Worm (Caenorhabditis elegans) whole organism, mixed stage, embryonic: Measurements from ENCODE around the gene C23F12.9.
A peak's percentile ranks its signal among the peaks of the same experiment; 100 is the strongest.

Experiments used
- M03D4.4 ChIP-seq: sonication (generic microtip); optimal IDR thresholded peaks from 2 replicates; lab custom pipeline; 2017; ENCODE audit warnings: mild to moderate bottlenecking, missing genetic modification characterization, missing compliant biosample characterization
- bed-3 ChIP-seq: fragments of 200-800 bp; sonication (Bioruptor generic); optimal IDR thresholded peaks from 3 replicates; lab custom pipeline; 2018; ENCODE audit warnings: mild to moderate bottlenecking, missing genetic modification characterization, moderate library complexity, missing compliant biosample characterization
- blmp-1 ChIP-seq: fragments of 150-350 bp; optimal IDR thresholded peaks from 2 replicates; lab custom pipeline; 2014; ENCODE audit warnings: missing biosample characterization, missing genetic modification characterization
- ceh-39 ChIP-seq: fragments of 150-350 bp; optimal IDR thresholded peaks from 2 replicates; lab custom pipeline; 2014; ENCODE audit warnings: missing biosample characterization, missing genetic modification characterization
- ceh-43 ChIP-seq: fragments of 200-800 bp; sonication (Bioruptor generic); optimal IDR thresholded peaks from 2 replicates; lab custom pipeline; 2018; ENCODE audit warnings: mild to moderate bottlenecking, missing genetic modification characterization, moderate library complexity, missing compliant biosample characterization
- ces-1 ChIP-seq: fragments of 150-350 bp; optimal IDR thresholded peaks from 2 replicates; lab custom pipeline; 2014; ENCODE audit warnings: missing biosample characterization, missing genetic modification reagents, missing genetic modification characterization
- cnd-1 ChIP-seq: fragments of 200-800 bp; sonication (Bioruptor generic); optimal IDR thresholded peaks from 2 replicates; lab custom pipeline; 2018; ENCODE audit warnings: mild to moderate bottlenecking, missing genetic modification characterization, missing compliant biosample characterization
- elt-1 ChIP-seq: sonication (generic microtip); optimal IDR thresholded peaks from 2 replicates; lab custom pipeline; 2017; ENCODE audit warnings: missing genetic modification characterization, mild to moderate bottlenecking, missing compliant biosample characterization, antibody characterized with exemption, moderate library complexity, borderline replicate concordance; ENCODE audit not compliant: insufficient read depth
- elt-3 ChIP-seq: fragments of 150-350 bp; optimal IDR thresholded peaks from 2 replicates; lab custom pipeline; 2014; ENCODE audit warnings: missing biosample characterization, missing genetic modification characterization
- flh-1 ChIP-seq: fragments of 200-800 bp; sonication (Bioruptor generic); optimal IDR thresholded peaks from 2 replicates; lab custom pipeline; 2018; ENCODE audit warnings: mild to moderate bottlenecking, missing genetic modification characterization, moderate library complexity, missing compliant biosample characterization
- ham-2 ChIP-seq: fragments of 200-800 bp; sonication (Bioruptor generic); optimal IDR thresholded peaks from 2 replicates; lab custom pipeline; 2018; ENCODE audit warnings: mild to moderate bottlenecking, missing genetic modification characterization, missing compliant biosample characterization
- hlh-1 ChIP-seq: fragments of 150-350 bp; optimal IDR thresholded peaks from 2 replicates; lab custom pipeline; 2014; ENCODE audit warnings: missing biosample characterization, missing genetic modification reagents, missing genetic modification characterization
- lin-13 ChIP-seq: fragments of 150-350 bp; optimal IDR thresholded peaks from 2 replicates; lab custom pipeline; 2014; ENCODE audit warnings: missing biosample characterization, missing genetic modification characterization
- lin-32 ChIP-seq: fragments of 200-800 bp; sonication (Bioruptor generic); optimal IDR thresholded peaks from 2 replicates; lab custom pipeline; 2018; ENCODE audit warnings: mild to moderate bottlenecking, missing genetic modification characterization, missing compliant biosample characterization
- lsy-2 ChIP-seq: fragments of 150-350 bp; optimal IDR thresholded peaks from 2 replicates; lab custom pipeline; 2014; ENCODE audit warnings: missing biosample characterization, missing genetic modification characterization
- mab-5 ChIP-seq: fragments of 150-350 bp; optimal IDR thresholded peaks from 2 replicates; lab custom pipeline; 2014; ENCODE audit warnings: missing biosample characterization, missing genetic modification characterization
- mep-1 ChIP-seq: fragments of 150-350 bp; optimal IDR thresholded peaks from 2 replicates; lab custom pipeline; 2017; ENCODE audit warnings: missing biosample characterization, missing genetic modification reagents, missing genetic modification characterization, inconsistent platforms
- nhr-12 ChIP-seq: fragments of 150-350 bp; optimal IDR thresholded peaks from 2 replicates; lab custom pipeline; 2014; ENCODE audit warnings: missing biosample characterization, missing genetic modification characterization
- nhr-2 ChIP-seq: fragments of 150-350 bp; optimal IDR thresholded peaks from 2 replicates; lab custom pipeline; 2014; ENCODE audit warnings: missing biosample characterization, missing genetic modification characterization
- nhr-237 ChIP-seq: fragments of 150-350 bp; optimal IDR thresholded peaks from 2 replicates; lab custom pipeline; 2014; ENCODE audit warnings: missing biosample characterization, missing genetic modification characterization
- nhr-28 ChIP-seq: fragments of 150-350 bp; optimal IDR thresholded peaks from 2 replicates; lab custom pipeline; 2014; ENCODE audit warnings: missing biosample characterization, missing genetic modification characterization
- nhr-76 ChIP-seq: sonication (generic microtip); optimal IDR thresholded peaks from 2 replicates; lab custom pipeline; 2017; ENCODE audit warnings: missing biosample characterization, missing genetic modification characterization
- pha-4 ChIP-seq: fragments of 150-350 bp; optimal IDR thresholded peaks from 2 replicates; lab custom pipeline; 2018; ENCODE audit warnings: missing biosample characterization, missing genetic modification reagents, missing genetic modification characterization
- snpc-4 ChIP-seq: fragments of 150-350 bp; optimal IDR thresholded peaks from 2 replicates; lab custom pipeline; 2014; ENCODE audit warnings: missing biosample characterization, missing genetic modification characterization
- sptf-1 ChIP-seq: sonication (generic microtip); optimal IDR thresholded peaks from 2 replicates; lab custom pipeline; 2017; ENCODE audit warnings: mild to moderate bottlenecking, missing genetic modification characterization, moderate library complexity, missing compliant biosample characterization
- tbx-8 ChIP-seq: fragments of 200-800 bp; sonication (Bioruptor generic); optimal IDR thresholded peaks from 2 replicates; lab custom pipeline; 2018; ENCODE audit warnings: mild to moderate bottlenecking, missing genetic modification characterization, moderate library complexity, missing compliant biosample characterization
- unc-120 ChIP-seq: sonication (generic microtip); optimal IDR thresholded peaks from 2 replicates; lab custom pipeline; 2017; ENCODE audit warnings: missing genetic modification characterization, missing compliant biosample characterization; ENCODE audit not compliant: poor library complexity, severe bottlenecking
- unc-39 ChIP-seq: fragments of 150-350 bp; optimal IDR thresholded peaks from 2 replicates; lab custom pipeline; 2014; ENCODE audit warnings: missing biosample characterization, missing genetic modification characterization
- zip-8 ChIP-seq: fragments of 150-350 bp; optimal IDR thresholded peaks from 2 replicates; lab custom pipeline; 2014; ENCODE audit warnings: missing biosample characterization, missing genetic modification characterization
- ztf-11 ChIP-seq: fragments of 150-350 bp; optimal IDR thresholded peaks from 2 replicates; lab custom pipeline; 2014; ENCODE audit warnings: missing biosample characterization, missing genetic modification characterization

C23F12.9 gene

ce11 chrX:9387041-9387440, 6.8 kb upstream of the C23F12.9 start, which contains the start of gene C23F12.4:
Gene C23F12.4 (plus strand): TSS chrX:9387341.
- no peak for TF ChIP-seq mep-1 (tag; lab: Kevin White, UChicago)
- peak; percentile 43 for TF ChIP-seq ces-1 (GFP tag; lab: Kevin White, UChicago)
- no peak for TF ChIP-seq ztf-11 (tag; lab: Kevin White, UChicago)

ce11 chrX:9388686-9389085, 5.2 kb upstream of the C23F12.9 start:
- TF ChIP-seq bed-3, result no peak
- TF ChIP-seq snpc-4, result no peak
- no peak for TF ChIP-seq mab-5 (tag; lab: Kevin White, UChicago)
- TF ChIP-seq lin-13 (tag; lab: Kevin White, UChicago), result no peak
- no peak for TF ChIP-seq nhr-237 (tag; lab: Kevin White, UChicago)
- no peak for TF ChIP-seq blmp-1 (tag; lab: Kevin White, UChicago)
- TF ChIP-seq ces-1 (GFP tag; lab: Kevin White, UChicago), result no peak
- TF ChIP-seq mep-1 (tag; lab: Kevin White, UChicago), result no peak
- no peak for TF ChIP-seq lsy-2 (tag; lab: Kevin White, UChicago)
- TF ChIP-seq hlh-1 (tag; lab: Kevin White, UChicago), result no peak
- TF ChIP-seq ceh-43 (GFP tag; lab: Kevin White, UChicago), result no peak
- TF ChIP-seq ham-2 (GFP tag; lab: Kevin White, UChicago), result no peak
- no peak for TF ChIP-seq unc-39 (tag; lab: Kevin White, UChicago)
- TF ChIP-seq unc-120 (tag; lab: Kevin White, UChicago), result no peak
- TF ChIP-seq pha-4, result no peak
- no peak for TF ChIP-seq elt-1 (tag; lab: Kevin White, UChicago)
- no peak for TF ChIP-seq tbx-8 (GFP tag; lab: Kevin White, UChicago)
- TF ChIP-seq nhr-12 (tag; lab: Kevin White, UChicago), result no peak
- TF ChIP-seq nhr-76 (tag; lab: Kevin White, UChicago), result no peak
- no peak for TF ChIP-seq elt-3 (tag; lab: Kevin White, UChicago)
- TF ChIP-seq, all 35 proteins: peak for 0

- TF ChIP-seq lin-32 (GFP tag; lab: Kevin White, UChicago) (no peak), snpc-4 (no peak), elt-3 (tag; lab: Kevin White, UChicago) (no peak), zip-8 (tag; lab: Kevin White, UChicago) (no peak), nhr-12 (tag; lab: Kevin White, UChicago) (no peak), cnd-1 (no peak), nhr-237 (tag; lab: Kevin White, UChicago) (no peak), nhr-76 (tag; lab: Kevin White, UChicago) (no peak), mep-1 (tag; lab: Kevin White, UChicago) (no peak), lin-13 (tag; lab: Kevin White, UChicago) (no peak), flh-1 (no peak), ceh-39 (no peak)
Observed at ce11 chrX:9391345-9391744, 2.5 kb upstream of the C23F12.9 start, which contains the start of gene C23F12.3. Gene C23F12.3 (plus strand): TSS chrX:9391645.

ce11 chrX:9397401-9397800, 3.6 kb downstream of the C23F12.9 start, which contains the start of gene fln-2:
Gene fln-2 (plus strand): TSS chrX:9397701.
- TF ChIP-seq mab-5 (tag; lab: Kevin White, UChicago) (no peak), unc-120 (tag; lab: Kevin White, UChicago) (no peak)

ce11 chrX:9401963-9402362, 8.1 kb downstream of the C23F12.9 start:
- TF ChIP-seq nhr-12 (tag; lab: Kevin White, UChicago) (no peak), mep-1 (tag; lab: Kevin White, UChicago) (peak; percentile 5), ham-2 (GFP tag; lab: Kevin White, UChicago) (peak; percentile 77), nhr-2 (peak; percentile 53), snpc-4 (no peak), bed-3 (no peak), tbx-8 (GFP tag; lab: Kevin White, UChicago) (no peak), blmp-1 (tag; lab: Kevin White, UChicago) (no peak), zip-8 (tag; lab: Kevin White, UChicago) (no peak)

ce11 chrX:9402464-9402863, 8.6 kb downstream of the C23F12.9 start:
- TF ChIP-seq unc-39 (tag; lab: Kevin White, UChicago) (no peak), lsy-2 (tag; lab: Kevin White, UChicago) (no peak), hlh-1 (tag; lab: Kevin White, UChicago) (no peak), blmp-1 (tag; lab: Kevin White, UChicago) (no peak), lin-32 (GFP tag; lab: Kevin White, UChicago) (no peak), lin-13 (tag; lab: Kevin White, UChicago) (no peak), M03D4.4 (tag; lab: Kevin White, UChicago) (no peak), nhr-28 (no peak), cnd-1 (no peak), flh-1 (no peak), bed-3 (no peak), ces-1 (GFP tag; lab: Kevin White, UChicago) (no peak), sptf-1 (no peak), zip-8 (tag; lab: Kevin White, UChicago) (no peak), ceh-43 (GFP tag; lab: Kevin White, UChicago) (no peak)
